Fruit fly (Drosophila melanogaster): ENCODE data around the gene CG4751.

CG4751 gene

dm6 chr2L:11113011-11113528 lies 17.5 kb upstream of the CG4751 start, which contains the start of gene Idua (continued):
- no peak for TF ChIP-seq CG1529 (GFP tag; optimal IDR thresholded peaks at IDR 0.05)
- peak; percentile 67 for TF ChIP-seq ase (GFP tag; IDR thresholded peaks at IDR 0.05)
- TF ChIP-seq Max (GFP tag; optimal IDR thresholded peaks at IDR 0.05) = peak; percentile 58
- TF ChIP-seq chm (GFP tag; IDR thresholded peaks at IDR 0.05) = no peak
- TF ChIP-seq vfl (GFP tag; optimal IDR thresholded peaks at IDR 0.05) = peak; percentile 32
- TF ChIP-seq CG2120 (GFP tag; optimal IDR thresholded peaks at IDR 0.05) = peak; percentile 79
- TF ChIP-seq CG16815 (GFP tag; optimal IDR thresholded peaks at IDR 0.05) = peak; percentile 37
- TF ChIP-seq chif (GFP tag; optimal IDR thresholded peaks at IDR 0.05) = peak in 1 of 2 experiments; percentile 21
- peak; percentile 36 for TF ChIP-seq CG12155 (GFP tag; optimal IDR thresholded peaks at IDR 0.05)
- TF ChIP-seq CG14710 (tag; optimal IDR thresholded peaks at IDR 0.05) = peak; percentile 48
- no peak for TF ChIP-seq mld (GFP tag; IDR thresholded peaks at IDR 0.05; ENCODE audit: partially characterized antibody)
- no peak for TF ChIP-seq MTF-1 (GFP tag; optimal IDR thresholded peaks at IDR 0.05; ENCODE audit: borderline replicate concordance)
- 0 out of 2 replicates have a peak, but pooled peaks have one; percentile 6 for TF ChIP-seq MBD-R2 (GFP tag; IDR thresholded peaks at IDR 0.05)
- peak; percentile 66 for TF ChIP-seq CG12219 (GFP tag; optimal IDR thresholded peaks at IDR 0.05)
- TF ChIP-seq ro (GFP tag; IDR thresholded peaks at IDR 0.05) = no peak
- TF ChIP-seq CG4820 (GFP tag; optimal IDR thresholded peaks at IDR 0.05) = peak; percentile 52
- no peak for TF ChIP-seq Vsx1 (GFP tag; optimal IDR thresholded peaks at IDR 0.05)
- TF ChIP-seq E2f1 (GFP tag; IDR thresholded peaks at IDR 0.05) = peak; percentile 39; the same call in 1 of the 2 replicates
- no peak for TF ChIP-seq CG7928 (GFP tag; optimal IDR thresholded peaks at IDR 0.05)
- peak; percentile 11 for TF ChIP-seq Myb (GFP tag; optimal IDR thresholded peaks at IDR 0.05)
- TF ChIP-seq CG7839 (tag; optimal IDR thresholded peaks at IDR 0.05) = no peak
- peak; percentile 22 for TF ChIP-seq CG2116 (GFP tag; optimal IDR thresholded peaks at IDR 0.05)
- peak; percentile 77 for TF ChIP-seq CG14014 (GFP tag; IDR thresholded peaks at IDR 0.05)
- no peak for TF ChIP-seq Lpt (GFP tag; optimal IDR thresholded peaks at IDR 0.05)
- TF ChIP-seq Xbp1 (GFP tag; optimal IDR thresholded peaks at IDR 0.05) = peak; percentile 61
- no peak for TF ChIP-seq Usf (GFP tag; optimal IDR thresholded peaks at IDR 0.05)
- no peak for TF ChIP-seq zen2 (GFP tag; IDR thresholded peaks at IDR 0.05; ENCODE audit: partially characterized antibody)
- no peak for TF ChIP-seq CG15269 (tag; optimal IDR thresholded peaks at IDR 0.05)
- peak; percentile 35 for TF ChIP-seq CG15514 (GFP tag; optimal IDR thresholded peaks at IDR 0.05)
- peak; percentile 41 for TF ChIP-seq CG18011 (GFP tag; optimal IDR thresholded peaks at IDR 0.05)
- TF ChIP-seq CG2129 (GFP tag; IDR thresholded peaks at IDR 0.05; ENCODE audit: partially characterized antibody) = no peak
- TF ChIP-seq dmrt99B (tag; optimal IDR thresholded peaks at IDR 0.05) = no peak
- no peak for TF ChIP-seq crol (GFP tag; IDR thresholded peaks at IDR 0.05)
- no peak for TF ChIP-seq dati (GFP tag; IDR thresholded peaks at IDR 0.05)
- peak; percentile 18; the same call in 1 of the 2 replicates for TF ChIP-seq CG14441 (GFP tag; IDR thresholded peaks at IDR 0.05)
- no peak for TF ChIP-seq hth (optimal IDR thresholded peaks at IDR 0.05)
- no peak for TF ChIP-seq CG17186 (GFP tag; optimal IDR thresholded peaks at IDR 0.05)
- TF ChIP-seq nom (GFP tag; optimal IDR thresholded peaks at IDR 0.05) = no peak
- no peak for TF ChIP-seq ap (GFP tag; IDR thresholded peaks at IDR 0.05)
- peak; percentile 86 for TF ChIP-seq Hand (GFP tag; optimal IDR thresholded peaks at IDR 0.05)
- no peak for TF ChIP-seq gro (GFP tag; optimal IDR thresholded peaks at IDR 0.05)
- peak; percentile 53; the same call in 1 of the 2 replicates for TF ChIP-seq Ada2b (GFP tag; IDR thresholded peaks at IDR 0.05)
- TF ChIP-seq CG15696 (tag; optimal IDR thresholded peaks at IDR 0.05) = no peak
- TF ChIP-seq repo (GFP tag; optimal IDR thresholded peaks at IDR 0.05) = no peak
- no peak for TF ChIP-seq unc-4 (GFP tag; IDR thresholded peaks at IDR 0.05; ENCODE audit: partially characterized antibody)
- TF ChIP-seq fu2 (GFP tag; optimal IDR thresholded peaks at IDR 0.05) = no peak
- no peak for TF ChIP-seq CG4617 (GFP tag; optimal IDR thresholded peaks at IDR 0.05; ENCODE audit: borderline replicate concordance)
- no peak for TF ChIP-seq Dref (GFP tag; IDR thresholded peaks at IDR 0.05)
- no peak for TF ChIP-seq ham (GFP tag; IDR thresholded peaks at IDR 0.05)
- peak; percentile 56 for TF ChIP-seq esg (GFP tag; conservative IDR thresholded peaks at IDR 0.05)
- peak; percentile 52 for TF ChIP-seq Hr3 (GFP tag; optimal IDR thresholded peaks at IDR 0.05)

All from whole organism, embryonic.